Fruit fly (Drosophila melanogaster) whole organism, pupa: ENCODE data around the gene Bmcp.

Source experiments
- CG10348 ChIP-seq: fragments of 200-800 bp; sonication (Bioruptor generic); IDR thresholded peaks from 2 replicates; pipeline ENCODE4 v1.3.6; 2022; ENCODE audit warnings: missing biosample characterization, missing genetic modification characterization
- CG12605 ChIP-seq: fragments of 200-800 bp; sonication (Bioruptor generic); IDR thresholded peaks from 2 replicates; pipeline ENCODE4 v1.3.6; 2022; ENCODE audit warnings: missing biosample characterization, missing genetic modification characterization
- CG13204 ChIP-seq: fragments of 200-800 bp; sonication (Bioruptor generic); optimal IDR thresholded peaks from 2 replicates; lab custom pipeline; 2018; ENCODE audit warnings: missing biosample characterization, mild to moderate bottlenecking, missing genetic modification characterization, moderate library complexity
- CG15710 ChIP-seq: fragments of 200-800 bp; sonication (Bioruptor generic); optimal IDR thresholded peaks from 2 replicates; lab custom pipeline; 2018; ENCODE audit warnings: missing biosample characterization, mild to moderate bottlenecking, missing genetic modification characterization, moderate library complexity
- CG34367 ChIP-seq: fragments of 200-800 bp; sonication (Bioruptor generic); optimal IDR thresholded peaks from 2 replicates; lab custom pipeline; 2018; ENCODE audit warnings: missing biosample characterization, mild to moderate bottlenecking, missing genetic modification characterization
- CG8159 ChIP-seq: fragments of 200-800 bp; sonication (Bioruptor generic); optimal IDR thresholded peaks from 3 replicates; lab custom pipeline; 2018; ENCODE audit warnings: missing biosample characterization, mild to moderate bottlenecking, missing genetic modification characterization, moderate library complexity
- CG8301 ChIP-seq: fragments of 200-800 bp; sonication (Bioruptor generic); optimal IDR thresholded peaks from 2 replicates; lab custom pipeline; 2018; ENCODE audit warnings: missing biosample characterization, mild to moderate bottlenecking, missing genetic modification characterization
- EcR ChIP-seq: fragments of 200-800 bp; sonication (Bioruptor generic); optimal IDR thresholded peaks from 3 replicates; lab custom pipeline; 2019; ENCODE audit warnings: missing biosample characterization, missing genetic modification characterization, mild to moderate bottlenecking, moderate library complexity, missing genetic modification reagents
- Pif1A ChIP-seq: fragments of 200-800 bp; sonication (Bioruptor generic); optimal IDR thresholded peaks from 3 replicates; lab custom pipeline; 2016; ENCODE audit warnings: missing biosample characterization, missing genetic modification characterization
- Pif1B ChIP-seq: fragments of 200-800 bp; sonication (Bioruptor generic); optimal IDR thresholded peaks from 3 replicates; lab custom pipeline; 2016; ENCODE audit warnings: missing biosample characterization, missing genetic modification characterization
- fd96Ca ChIP-seq: fragments of 200-800 bp; sonication (Bioruptor generic); IDR thresholded peaks from 3 replicates; pipeline ENCODE4 v1.3.6; 2022; ENCODE audit warnings: missing biosample characterization, missing genetic modification characterization
- gl ChIP-seq: fragments of 200-800 bp; sonication (Bioruptor generic); optimal IDR thresholded peaks from 2 replicates; lab custom pipeline; 2018; ENCODE audit warnings: missing biosample characterization, mild to moderate bottlenecking, missing genetic modification characterization
- rn ChIP-seq: fragments of 200-800 bp; sonication (Bioruptor generic); IDR thresholded peaks from 2 replicates; pipeline ENCODE4 v1.3.6; 2022; ENCODE audit warnings: missing biosample characterization, missing genetic modification characterization

dm6 chr3L:11717300-11717699 lies 3.4 kb upstream of the Bmcp start:
- TF ChIP-seq CG12605 (GFP tag; lab: Robert Waterston, UW), result no peak
- TF ChIP-seq CG15710 (tag; lab: Kevin White, UChicago), result no peak
- TF ChIP-seq CG10348, result no peak
- TF ChIP-seq EcR (GFP tag; lab: Kevin White, UChicago), result no peak
- TF ChIP-seq fd96Ca, result no peak
- TF ChIP-seq Pif1A (GFP tag; lab: Kevin White, UChicago), result no peak
- TF ChIP-seq CG8301 (tag; lab: Kevin White, UChicago), result no peak
- no peak for TF ChIP-seq rn (GFP tag; lab: Robert Waterston, UW)
- TF ChIP-seq CG13204, result no peak
- TF ChIP-seq Pif1B (GFP tag; lab: Kevin White, UChicago), result no peak
- no peak for TF ChIP-seq CG8159
- no peak for TF ChIP-seq CG34367 (tag; lab: Kevin White, UChicago)
- no peak for TF ChIP-seq gl (tag; lab: Kevin White, UChicago)
